Worm (Caenorhabditis elegans): ENCODE measurements around the gene cdk-5.

DNA sequence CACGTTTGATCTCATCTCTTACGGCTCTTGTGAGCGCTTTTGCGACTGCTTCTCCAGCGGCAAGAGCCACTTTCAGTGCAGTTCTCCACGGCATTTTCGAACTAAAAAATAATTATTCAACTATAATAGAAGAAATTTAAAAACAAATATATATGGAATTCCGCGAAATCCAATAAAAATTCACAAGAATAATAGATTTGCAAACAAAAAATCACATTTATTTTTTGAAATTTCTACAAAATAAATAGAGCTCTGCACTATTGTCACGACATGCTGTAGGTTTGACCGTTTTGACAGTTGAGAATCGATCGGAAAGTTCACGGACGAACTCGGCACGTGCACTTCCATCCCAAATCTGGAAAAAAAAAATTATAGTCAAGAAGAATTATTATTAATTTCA, 30.6 kb downstream of the cdk-5 start, which contains the start of gene F45G2.8:
- TF ChIP-seq unc-62 (GFP tag; optimal IDR thresholded peaks at IDR 0.05) (no peak), lsl-1 (GFP tag; optimal IDR thresholded peaks at IDR 0.05) (no peak), ceh-79 (tag; optimal IDR thresholded peaks at IDR 0.05) (no peak), nhr-179 (tag; optimal IDR thresholded peaks at IDR 0.05) (no peak), lsy-27 (tag; optimal IDR thresholded peaks at IDR 0.05; ENCODE audit: borderline replicate concordance, insufficient read depth) (no peak), ekl-4 (GFP tag; IDR thresholded peaks at IDR 0.05) (no peak), ztf-28 (GFP tag; IDR thresholded peaks at IDR 0.05) (no peak)

All from whole organism, young adult.